Worm (Caenorhabditis elegans) whole organism, L3 larva: ENCODE measurements around the gene fbxa-16.
A peak's percentile ranks its signal among the peaks of the same experiment; 100 is the strongest.
"Not testable (repeated sequence)": the region's sequence is repeated elsewhere in the genome, so short reads cannot be mapped to it uniquely, and the experiment has no call there.

Source experiments
- R02D3.7 ChIP-seq: fragments of 150-350 bp; optimal IDR thresholded peaks from 2 replicates; lab custom pipeline; 2014; ENCODE audit warnings: missing biosample characterization, missing genetic modification characterization
- ZK546.5 ChIP-seq: sonication (generic microtip); optimal IDR thresholded peaks from 2 replicates; lab custom pipeline; 2017; ENCODE audit warnings: missing biosample characterization, missing genetic modification characterization
- aly-2 ChIP-seq: fragments of 150-350 bp; optimal IDR thresholded peaks from 2 replicates; lab custom pipeline; 2014; ENCODE audit warnings: missing biosample characterization, missing genetic modification characterization
- ama-1 ChIP-seq: fragments of 150-350 bp; optimal IDR thresholded peaks from 2 replicates; lab custom pipeline; 2018
- ceh-16 ChIP-seq: sonication (generic microtip); optimal IDR thresholded peaks from 2 replicates; lab custom pipeline; 2017; ENCODE audit warnings: missing biosample characterization, missing genetic modification characterization
- ceh-28 ChIP-seq: fragments of 150-350 bp; optimal IDR thresholded peaks from 2 replicates; lab custom pipeline; 2014; ENCODE audit warnings: missing biosample characterization, missing genetic modification reagents, missing genetic modification characterization
- ceh-9 ChIP-seq: sonication (generic microtip); optimal IDR thresholded peaks from 2 replicates; lab custom pipeline; 2018; ENCODE audit warnings: missing biosample characterization, missing genetic modification characterization
- daf-12 ChIP-seq: fragments of 150-350 bp; optimal IDR thresholded peaks from 2 replicates; lab custom pipeline; 2014; ENCODE audit warnings: missing biosample characterization, missing genetic modification reagents, missing genetic modification characterization
- egl-27 ChIP-seq: sonication (generic microtip); optimal IDR thresholded peaks from 4 replicates; lab custom pipeline; 2017; ENCODE audit warnings: missing biosample characterization, missing genetic modification reagents, missing genetic modification characterization
- elt-1 ChIP-seq: fragments of 150-350 bp; optimal IDR thresholded peaks from 2 replicates; lab custom pipeline; 2014; ENCODE audit warnings: missing biosample characterization, missing genetic modification characterization
- elt-2 ChIP-seq: sonication (generic microtip); optimal IDR thresholded peaks from 2 replicates; lab custom pipeline; 2016; ENCODE audit warnings: missing genetic modification reagents, mild to moderate bottlenecking, missing genetic modification characterization, missing compliant biosample characterization
- eor-1 ChIP-seq, 2 experiments: fragments of 150-350 bp; optimal IDR thresholded peaks; 2 replicates each; lab custom pipeline; 2014 to 2018; ENCODE audit warnings: missing biosample characterization in 2 of 2, missing genetic modification characterization in 2 of 2
- fkh-2 ChIP-seq: fragments of 150-350 bp; optimal IDR thresholded peaks from 2 replicates; lab custom pipeline; 2014; ENCODE audit warnings: missing biosample characterization, missing genetic modification reagents, missing genetic modification characterization
- fos-1 ChIP-seq: fragments of 150-350 bp; optimal IDR thresholded peaks from 2 replicates; lab custom pipeline; 2014; ENCODE audit warnings: missing biosample characterization, missing genetic modification characterization
- jun-1 ChIP-seq: fragments of 150-350 bp; optimal IDR thresholded peaks from 2 replicates; lab custom pipeline; 2014; ENCODE audit warnings: missing biosample characterization, missing genetic modification reagents, missing genetic modification characterization
- lin-15B ChIP-seq: fragments of 150-350 bp; optimal IDR thresholded peaks from 2 replicates; lab custom pipeline; 2014; ENCODE audit warnings: missing biosample characterization, missing genetic modification characterization
- nfya-1 ChIP-seq: sonication (generic microtip); optimal IDR thresholded peaks from 2 replicates; lab custom pipeline; 2017; ENCODE audit warnings: missing genetic modification characterization, mild to moderate bottlenecking, missing compliant biosample characterization, antibody characterized with exemption, moderate library complexity; ENCODE audit not compliant: insufficient read depth
- nhr-11 ChIP-seq: fragments of 150-350 bp; optimal IDR thresholded peaks from 2 replicates; lab custom pipeline; 2014; ENCODE audit warnings: missing biosample characterization, missing genetic modification characterization
- nhr-23 ChIP-seq: fragments of 150-350 bp; optimal IDR thresholded peaks from 2 replicates; lab custom pipeline; 2014; ENCODE audit warnings: missing biosample characterization, missing genetic modification reagents, missing genetic modification characterization
- nhr-76 ChIP-seq: fragments of 150-350 bp; sonication (generic microtip); optimal IDR thresholded peaks from 5 replicates; lab custom pipeline; 2014; ENCODE audit warnings: missing biosample characterization, missing genetic modification characterization
- sea-2 ChIP-seq: fragments of 150-350 bp; sonication (generic microtip); optimal IDR thresholded peaks from 4 replicates; lab custom pipeline; 2014; ENCODE audit warnings: missing biosample characterization, missing genetic modification reagents, missing genetic modification characterization
- skn-1 ChIP-seq: fragments of 150-350 bp; optimal IDR thresholded peaks from 2 replicates; lab custom pipeline; 2014; ENCODE audit warnings: missing biosample characterization, missing genetic modification characterization
- tbx-2 ChIP-seq: sonication (generic microtip); optimal IDR thresholded peaks from 2 replicates; lab custom pipeline; 2016; ENCODE audit warnings: mild to moderate bottlenecking, missing genetic modification characterization, missing compliant biosample characterization
- unc-39 ChIP-seq: sonication (generic microtip); optimal IDR thresholded peaks from 4 replicates; lab custom pipeline; 2017; ENCODE audit warnings: missing biosample characterization, missing genetic modification characterization
- unc-62 ChIP-seq: fragments of 150-350 bp; sonication (generic microtip); optimal IDR thresholded peaks from 4 replicates; lab custom pipeline; 2014; ENCODE audit warnings: missing biosample characterization, missing genetic modification reagents, missing genetic modification characterization
- ztf-4 ChIP-seq: fragments of 150-350 bp; optimal IDR thresholded peaks from 2 replicates; lab custom pipeline; 2014; ENCODE audit warnings: missing biosample characterization, missing genetic modification characterization

fbxa-16 gene

DNA sequence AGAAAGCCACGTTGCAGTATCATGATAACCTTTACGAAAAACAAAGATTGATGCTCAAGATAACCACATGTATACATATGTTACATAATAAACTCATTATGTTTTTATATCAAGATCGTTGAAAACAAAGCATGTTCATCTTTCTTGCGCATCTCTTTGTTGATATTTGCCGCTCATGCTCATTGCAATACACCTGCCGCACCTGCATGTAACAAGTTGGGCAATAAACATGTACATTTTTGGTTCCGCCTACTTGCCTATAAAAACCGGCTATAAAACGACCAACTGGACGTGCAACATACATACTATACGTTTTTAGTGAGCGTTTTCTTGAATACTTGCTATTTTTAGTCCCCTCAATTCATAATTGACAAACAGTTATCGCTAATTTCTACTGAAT, at the start of gene fbxa-16:
Gene fbxa-16, plus strand, starts transcription at position 301 of the 400 bp plus-strand sequence.
- not testable (repeated sequence) for TF ChIP-seq lin-15B (tag; lab: Kevin White, UChicago); unc-62 (GFP tag; lab: Kevin White, UChicago); ZK546.5 (tag; lab: Kevin White, UChicago)

DNA sequence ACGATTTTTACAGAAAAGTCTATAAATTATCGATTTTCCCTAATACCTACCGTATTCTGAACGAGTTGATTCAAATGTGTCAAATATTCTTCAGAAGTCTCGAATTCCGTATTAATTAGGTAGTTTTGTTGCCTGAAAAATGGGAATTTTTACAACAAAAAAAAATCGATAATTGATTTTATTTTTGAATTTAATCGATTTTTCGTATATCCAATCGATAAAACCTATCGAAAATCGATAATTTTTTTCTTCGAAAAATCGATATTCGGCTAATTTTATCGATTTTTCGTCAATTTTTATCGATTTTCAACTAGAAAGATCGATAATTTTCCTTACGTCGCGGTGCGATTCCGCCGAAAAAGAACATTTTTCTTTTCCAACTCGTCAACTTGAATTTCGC, 34.9 kb upstream of the fbxa-16 start:
- TF ChIP-seq jun-1 (tag; lab: Kevin White, UChicago) (no peak), ceh-28 (tag; lab: Kevin White, UChicago) (peak; percentile 84)

DNA sequence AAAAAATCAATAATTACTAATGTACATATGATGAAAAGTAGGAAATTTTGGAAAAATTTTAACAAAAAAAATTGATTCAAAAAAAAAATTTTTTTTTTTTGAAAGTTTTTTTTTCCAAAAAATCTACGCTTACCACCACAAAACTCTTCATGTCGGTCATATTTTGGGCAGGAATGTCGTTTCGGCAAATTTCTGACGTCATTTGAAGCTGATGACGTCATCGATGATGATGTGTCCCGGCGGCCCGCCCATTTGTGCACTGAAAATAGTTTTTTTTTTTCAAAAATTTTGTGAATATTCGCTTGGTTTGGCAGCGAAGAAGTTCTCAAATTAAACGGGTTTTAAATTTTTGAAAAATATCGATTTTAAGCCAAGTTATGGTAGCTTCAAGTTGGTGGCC, 30.6 kb upstream of the fbxa-16 start:
- TF ChIP-seq fos-1 (no peak), ceh-16 (no peak), ama-1 (no peak), daf-12 (no peak), nhr-76 (tag; lab: Kevin White, UChicago) (no peak)

DNA sequence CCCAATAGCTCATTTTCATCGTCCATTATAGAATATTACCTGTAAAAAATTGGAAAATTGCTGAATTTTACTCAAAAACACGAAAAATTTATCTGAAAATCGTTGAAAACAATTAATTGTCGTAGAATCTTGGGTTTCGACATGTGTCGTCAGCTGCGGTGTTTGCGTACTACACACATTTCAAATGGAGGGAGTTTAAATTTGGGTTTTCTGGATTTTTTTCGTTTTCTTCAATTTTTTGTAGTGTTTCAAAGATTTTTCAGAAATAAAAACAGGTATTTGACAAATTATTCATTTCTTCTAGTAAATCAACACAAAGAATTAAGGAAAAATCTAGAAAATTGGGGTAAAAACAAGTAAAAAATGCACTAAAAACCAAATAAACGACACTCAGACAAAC, 14.7 kb upstream of the fbxa-16 start, which contains the start of gene Y73B3A.4:
Gene Y73B3A.4, minus strand, starts transcription at position 41 of the 400 bp plus-strand sequence.
- TF ChIP-seq eor-1 (tag; optimal IDR thresholded peaks at IDR 0.05; lab: Kevin White, UChicago); aly-2 (tag; lab: Kevin White, UChicago); elt-1 (tag; lab: Kevin White, UChicago): not testable (repeated sequence)

DNA sequence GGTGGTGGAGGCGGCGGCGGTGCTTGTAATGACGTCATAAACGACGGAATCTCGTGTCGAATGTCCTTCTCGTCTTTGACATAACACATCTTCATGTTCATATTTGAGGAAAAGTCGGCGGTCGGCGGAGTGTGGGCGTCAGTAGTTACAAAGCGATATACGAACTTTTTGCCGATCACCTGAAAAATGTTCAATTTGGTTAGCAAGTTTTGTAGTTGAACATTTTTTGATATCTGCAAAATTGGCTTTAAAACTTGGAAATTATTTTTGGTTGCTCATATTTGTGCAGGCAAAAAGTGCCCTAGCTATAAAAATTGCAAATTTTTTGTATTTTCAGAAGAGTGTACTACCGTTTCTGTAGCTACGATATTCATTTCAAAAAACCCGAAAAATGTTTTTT, 10.5 kb upstream of the fbxa-16 start, which contains the start of gene elk-2:
Gene elk-2, minus strand, starts transcription at position 101 of the 400 bp plus-strand sequence.
- not testable (repeated sequence) for TF ChIP-seq R02D3.7, egl-27, ztf-4 (tag; lab: Kevin White, UChicago)

DNA sequence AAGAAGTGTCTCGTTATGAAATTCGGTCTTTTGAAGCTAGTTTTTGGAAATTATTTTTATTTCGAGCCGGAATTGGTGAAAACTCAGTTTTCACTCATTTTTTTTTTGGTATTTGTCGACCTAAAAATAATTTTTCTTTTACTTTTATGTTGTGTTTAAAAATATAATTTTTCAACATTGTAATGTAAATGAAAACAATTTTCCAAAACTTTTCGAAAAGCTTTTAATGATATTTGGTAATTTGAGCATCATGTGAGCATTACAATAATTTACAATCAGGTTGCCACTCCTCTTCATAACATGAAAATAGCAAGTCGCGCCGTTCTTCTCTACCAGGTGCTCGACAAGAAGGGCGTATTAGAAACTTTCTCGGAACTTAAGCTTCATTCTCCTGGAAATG, 5.1 kb upstream of the fbxa-16 start, which contains the start of gene fbxa-221:
Gene fbxa-221, plus strand, starts transcription at position 301 of the 400 bp plus-strand sequence.
- not testable (repeated sequence) for TF ChIP-seq ceh-9 (tag; lab: Kevin White, UChicago); nhr-11 (tag; lab: Kevin White, UChicago); sea-2

DNA sequence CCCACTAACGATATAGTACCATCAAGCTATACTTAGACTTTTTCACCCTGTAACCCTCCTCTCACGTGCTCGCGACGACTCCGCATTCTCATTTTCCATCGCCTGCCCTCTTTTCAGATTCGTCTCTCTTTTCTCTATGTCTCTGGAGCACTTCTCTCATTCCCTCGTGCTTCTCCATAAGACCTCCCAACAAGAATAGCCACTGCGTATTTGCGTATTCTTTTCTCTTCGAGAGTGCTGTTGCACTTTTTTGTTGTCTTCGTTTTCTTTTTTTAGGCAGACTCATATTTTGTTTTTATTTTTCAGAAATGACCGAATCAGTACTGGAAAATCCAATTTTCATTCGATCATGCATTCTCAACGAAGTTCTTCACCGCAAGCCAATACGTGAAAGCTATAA, 2.4 kb upstream of the fbxa-16 start, which contains the start of gene fbxa-222:
Gene fbxa-222, plus strand, starts transcription at position 301 of the 400 bp plus-strand sequence.
- TF ChIP-seq elt-2 (tag; lab: Kevin White, UChicago) = no peak
- no peak for TF ChIP-seq ama-1
- TF ChIP-seq daf-12 = no peak
- TF ChIP-seq unc-62 (GFP tag; lab: Kevin White, UChicago) = no peak
- no peak for TF ChIP-seq ceh-9 (tag; lab: Kevin White, UChicago)
- TF ChIP-seq skn-1 (tag; lab: Kevin White, UChicago) = no peak
- TF ChIP-seq aly-2 (tag; lab: Kevin White, UChicago) = no peak
- no peak for TF ChIP-seq R02D3.7 (tag; lab: Kevin White, UChicago)
- no peak for TF ChIP-seq tbx-2
- no peak for TF ChIP-seq ceh-28 (tag; lab: Kevin White, UChicago)

DNA sequence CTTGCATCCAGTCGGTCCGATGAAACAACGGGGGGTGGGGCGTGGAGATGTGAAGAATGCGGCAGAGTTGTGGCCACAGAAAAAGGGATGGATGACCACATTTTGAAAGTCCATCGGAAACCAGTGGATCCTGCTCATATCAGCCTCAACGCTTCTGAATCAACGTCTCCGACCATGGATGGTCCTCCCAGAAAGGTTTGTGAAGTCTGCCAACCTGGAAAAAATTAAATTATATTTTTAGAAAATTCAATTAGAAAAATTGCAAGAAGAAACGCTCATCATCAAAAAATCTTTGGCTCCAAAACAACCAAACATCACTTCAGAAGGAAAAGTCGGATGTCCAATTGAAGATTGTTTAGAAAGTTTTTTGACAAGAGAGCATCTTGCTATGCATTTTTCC, 21.7 kb downstream of the fbxa-16 start, which contains the start of gene Y73B3A.8:
Gene Y73B3A.8, minus strand, starts transcription at position 101 of the 400 bp plus-strand sequence.
- no peak for TF ChIP-seq ztf-4 (tag; lab: Kevin White, UChicago)
- no peak for TF ChIP-seq nhr-23 (tag; lab: Kevin White, UChicago)
- no peak for TF ChIP-seq jun-1 (tag; lab: Kevin White, UChicago)
- no peak for TF ChIP-seq fos-1
- no peak for TF ChIP-seq nfya-1 (tag; lab: Kevin White, UChicago)
- TF ChIP-seq unc-39 (tag; lab: Kevin White, UChicago) = no peak
- TF ChIP-seq ceh-16 = no peak
- TF ChIP-seq fkh-2 = no peak
- no peak for TF ChIP-seq lin-15B (tag; lab: Kevin White, UChicago)
- TF ChIP-seq nhr-76 (tag; lab: Kevin White, UChicago) = no peak
- TF ChIP-seq elt-1 (tag; lab: Kevin White, UChicago) = no peak
